Worm (Caenorhabditis elegans) whole organism, late embryonic: ENCODE data around the gene F36D4.5.

Experiments
- C08G9.2 ChIP-seq: sonication (generic microtip); optimal IDR thresholded peaks from 2 replicates; lab custom pipeline; 2016; ENCODE audit warnings: mild to moderate bottlenecking, missing genetic modification characterization, moderate library complexity, missing compliant biosample characterization
- K09A11.1 ChIP-seq: sonication (generic microtip); optimal IDR thresholded peaks from 2 replicates; lab custom pipeline; 2017; ENCODE audit warnings: antibody characterized with exemption, mild to moderate bottlenecking, missing genetic modification characterization, missing compliant biosample characterization; ENCODE audit not compliant: insufficient read depth
- T23F11.4 ChIP-seq: fragments of 200-800 bp; sonication (Bioruptor generic); optimal IDR thresholded peaks from 2 replicates; lab custom pipeline; 2018; ENCODE audit warnings: mild to moderate bottlenecking, missing genetic modification characterization, missing compliant biosample characterization
- ahr-1 ChIP-seq: sonication (generic microtip); optimal IDR thresholded peaks from 2 replicates; lab custom pipeline; 2016; ENCODE audit warnings: missing genetic modification characterization, missing compliant biosample characterization
- ceh-14 ChIP-seq: sonication (generic microtip); optimal IDR thresholded peaks from 2 replicates; lab custom pipeline; 2016; ENCODE audit warnings: missing genotype, missing genetic modification characterization, missing compliant biosample characterization
- ceh-19 ChIP-seq: fragments of 200-800 bp; sonication (Bioruptor generic); optimal IDR thresholded peaks from 2 replicates; lab custom pipeline; 2018; ENCODE audit warnings: mild to moderate bottlenecking, missing genetic modification characterization, missing compliant biosample characterization
- ceh-34 ChIP-seq: sonication (generic microtip); optimal IDR thresholded peaks from 2 replicates; lab custom pipeline; 2016; ENCODE audit warnings: mild to moderate bottlenecking, missing genetic modification characterization, missing compliant biosample characterization
- ceh-48 ChIP-seq: sonication (generic microtip); optimal IDR thresholded peaks from 2 replicates; lab custom pipeline; 2016; ENCODE audit warnings: missing genetic modification characterization, inconsistent platforms, missing compliant biosample characterization
- ceh-6 ChIP-seq: fragments of 200-800 bp; sonication (Bioruptor generic); optimal IDR thresholded peaks from 2 replicates; lab custom pipeline; 2018; ENCODE audit warnings: mild to moderate bottlenecking, missing genetic modification characterization, missing compliant biosample characterization
- che-1 ChIP-seq: sonication (generic microtip); optimal IDR thresholded peaks from 2 replicates; lab custom pipeline; 2016; ENCODE audit warnings: mild to moderate bottlenecking, missing genetic modification characterization, missing compliant biosample characterization
- elt-4 ChIP-seq: sonication (generic microtip); optimal IDR thresholded peaks from 2 replicates; lab custom pipeline; 2016; ENCODE audit warnings: missing genetic modification characterization, missing compliant biosample characterization
- eyg-1 ChIP-seq: sonication (generic microtip); optimal IDR thresholded peaks from 2 replicates; lab custom pipeline; 2016; ENCODE audit warnings: missing genotype, missing genetic modification characterization, missing compliant biosample characterization
- fax-1 ChIP-seq: sonication (generic microtip); optimal IDR thresholded peaks from 2 replicates; lab custom pipeline; 2016; ENCODE audit warnings: missing genotype, missing genetic modification characterization, missing compliant biosample characterization
- fkh-6 ChIP-seq: sonication (generic microtip); optimal IDR thresholded peaks from 2 replicates; lab custom pipeline; 2016; ENCODE audit warnings: missing genetic modification characterization, missing compliant biosample characterization
- hlh-30 ChIP-seq: sonication (generic microtip); optimal IDR thresholded peaks from 2 replicates; lab custom pipeline; 2017; ENCODE audit warnings: antibody characterized with exemption, missing genetic modification characterization, missing compliant biosample characterization; ENCODE audit not compliant: insufficient read depth
- hlh-6 ChIP-seq: sonication (generic microtip); optimal IDR thresholded peaks from 2 replicates; lab custom pipeline; 2016; ENCODE audit warnings: missing genotype, missing genetic modification characterization, missing compliant biosample characterization
- lim-6 ChIP-seq: sonication (generic microtip); optimal IDR thresholded peaks from 2 replicates; lab custom pipeline; 2016; ENCODE audit warnings: missing genetic modification characterization, missing compliant biosample characterization
- madf-2 ChIP-seq: sonication (generic microtip); optimal IDR thresholded peaks from 2 replicates; lab custom pipeline; 2017; ENCODE audit warnings: missing genetic modification characterization, missing compliant biosample characterization
- mec-3 ChIP-seq: sonication (generic microtip); optimal IDR thresholded peaks from 2 replicates; lab custom pipeline; 2016; ENCODE audit warnings: borderline replicate concordance, missing genetic modification characterization, missing compliant biosample characterization
- odd-2 ChIP-seq: sonication (generic microtip); optimal IDR thresholded peaks from 2 replicates; lab custom pipeline; 2017; ENCODE audit warnings: antibody characterized with exemption, mild to moderate bottlenecking, missing genetic modification characterization, missing compliant biosample characterization
- pag-3 ChIP-seq: sonication (generic microtip); optimal IDR thresholded peaks from 2 replicates; lab custom pipeline; 2016; ENCODE audit warnings: missing compliant biosample characterization, missing genetic modification characterization, borderline replicate concordance
- pat-9 ChIP-seq: fragments of 200-800 bp; sonication (Bioruptor generic); optimal IDR thresholded peaks from 2 replicates; lab custom pipeline; 2018; ENCODE audit warnings: mild to moderate bottlenecking, missing genetic modification characterization, moderate library complexity, missing compliant biosample characterization
- pax-1 ChIP-seq: fragments of 150-350 bp; optimal IDR thresholded peaks from 2 replicates; lab custom pipeline; 2014; ENCODE audit warnings: missing biosample characterization, missing genetic modification characterization
- pha-2 ChIP-seq: sonication (generic microtip); optimal IDR thresholded peaks from 2 replicates; lab custom pipeline; 2017; ENCODE audit warnings: mild to moderate bottlenecking, missing genetic modification characterization, missing compliant biosample characterization
- pqm-1 ChIP-seq: sonication (generic microtip); optimal IDR thresholded peaks from 2 replicates; lab custom pipeline; 2016; ENCODE audit warnings: missing genetic modification characterization, missing compliant biosample characterization
- pros-1 ChIP-seq: fragments of 150-350 bp; optimal IDR thresholded peaks from 2 replicates; lab custom pipeline; 2014; ENCODE audit warnings: missing biosample characterization, missing genetic modification reagents, missing genetic modification characterization
- ref-2 ChIP-seq: sonication (generic microtip); optimal IDR thresholded peaks from 2 replicates; lab custom pipeline; 2016; ENCODE audit warnings: missing genetic modification characterization, missing compliant biosample characterization
- sdc-2 ChIP-seq: sonication (generic microtip); optimal IDR thresholded peaks from 2 replicates; lab custom pipeline; 2016; ENCODE audit warnings: missing genotype, missing genetic modification characterization, missing compliant biosample characterization
- sox-2 ChIP-seq: fragments of 200-800 bp; sonication (Bioruptor generic); IDR thresholded peaks from 2 replicates; pipeline ENCODE4 v1.3.6; 2022; ENCODE audit warnings: missing genetic modification reagents, missing genetic modification characterization, missing compliant biosample characterization
- syd-9 ChIP-seq: sonication (generic microtip); optimal IDR thresholded peaks from 2 replicates; lab custom pipeline; 2016; ENCODE audit warnings: mild to moderate bottlenecking, missing genetic modification characterization, moderate library complexity, missing compliant biosample characterization
- tbx-2 ChIP-seq: sonication (generic microtip); optimal IDR thresholded peaks from 2 replicates; lab custom pipeline; 2016; ENCODE audit warnings: missing genetic modification characterization, missing compliant biosample characterization
- ttx-3 ChIP-seq: sonication (generic microtip); optimal IDR thresholded peaks from 2 replicates; lab custom pipeline; 2016; ENCODE audit warnings: missing genetic modification reagents, missing genetic modification characterization, missing compliant biosample characterization
- zip-5 ChIP-seq: sonication (generic microtip); optimal IDR thresholded peaks from 2 replicates; lab custom pipeline; 2016; ENCODE audit warnings: missing genetic modification characterization, missing compliant biosample characterization
- ztf-16 ChIP-seq: sonication (generic microtip); optimal IDR thresholded peaks from 2 replicates; lab custom pipeline; 2017; ENCODE audit warnings: missing genetic modification characterization, missing compliant biosample characterization

F36D4.5 gene

ce11 chrV:9391959-9392358, 33.7 kb downstream of the F36D4.5 start:
- TF ChIP-seq fax-1: no peak
- no peak for TF ChIP-seq C08G9.2
- no peak for TF ChIP-seq hlh-6 (tag; lab: Kevin White, UChicago)
- no peak for TF ChIP-seq ceh-19
- TF ChIP-seq ttx-3 (tag; lab: Kevin White, UChicago): no peak
- no peak for TF ChIP-seq syd-9 (tag; lab: Kevin White, UChicago)
- TF ChIP-seq pag-3 (tag; lab: Kevin White, UChicago): no peak
- TF ChIP-seq ceh-48 (tag; lab: Kevin White, UChicago): no peak
- no peak for TF ChIP-seq eyg-1 (tag; lab: Kevin White, UChicago)
- no peak for TF ChIP-seq tbx-2 (tag; lab: Kevin White, UChicago)
- no peak for TF ChIP-seq ceh-6 (GFP tag; lab: Kevin White, UChicago)
- no peak for TF ChIP-seq T23F11.4 (GFP tag; lab: Kevin White, UChicago)
- no peak for TF ChIP-seq elt-4 (tag; lab: Kevin White, UChicago)
- TF ChIP-seq, all 69 proteins: peak for 0

ce11 chrV:9386143-9386542, 39.5 kb downstream of the F36D4.5 start, which contains the start of gene hum-2:
Gene hum-2 (plus strand): TSS chrV:9386175.
- no peak for TF ChIP-seq hlh-30 (tag; lab: Kevin White, UChicago)
- no peak for TF ChIP-seq ceh-14 (tag; lab: Kevin White, UChicago)
- TF ChIP-seq fax-1: no peak
- no peak for TF ChIP-seq syd-9 (tag; lab: Kevin White, UChicago)
- TF ChIP-seq odd-2: no peak
- no peak for TF ChIP-seq eyg-1 (tag; lab: Kevin White, UChicago)
- no peak for TF ChIP-seq pros-1 (tag; lab: Kevin White, UChicago)
- no peak for TF ChIP-seq ztf-16 (tag; lab: Kevin White, UChicago)
- no peak for TF ChIP-seq lim-6
- TF ChIP-seq zip-5 (tag; lab: Kevin White, UChicago): no peak
- no peak for TF ChIP-seq che-1
- TF ChIP-seq ref-2 (tag; lab: Kevin White, UChicago): no peak
- no peak for TF ChIP-seq ahr-1 (tag; lab: Kevin White, UChicago)
- no peak for TF ChIP-seq pat-9 (tag; lab: Kevin White, UChicago)
- TF ChIP-seq C08G9.2: no peak
- no peak for TF ChIP-seq sox-2 (GFP tag; lab: Robert Waterston, UW)
- TF ChIP-seq sdc-2 (tag; lab: Kevin White, UChicago): no peak
- no peak for TF ChIP-seq K09A11.1 (tag; lab: Kevin White, UChicago)

ce11 chrV:9384949-9385348, 40.7 kb downstream of the F36D4.5 start:
- no peak for TF ChIP-seq pax-1 (tag; lab: Kevin White, UChicago)
- no peak for TF ChIP-seq odd-2
- no peak for TF ChIP-seq ceh-34
- no peak for TF ChIP-seq pha-2 (tag; lab: Kevin White, UChicago)
- TF ChIP-seq T23F11.4 (GFP tag; lab: Kevin White, UChicago): no peak
- no peak for TF ChIP-seq eyg-1 (tag; lab: Kevin White, UChicago)
- TF ChIP-seq mec-3 (tag; lab: Kevin White, UChicago): no peak

ce11 chrV:9384359-9384758, 41.3 kb downstream of the F36D4.5 start:
- TF ChIP-seq madf-2: no peak
- no peak for TF ChIP-seq fkh-6 (tag; lab: Kevin White, UChicago)
- TF ChIP-seq pqm-1 (tag; lab: Kevin White, UChicago): no peak
